Fruit fly (Drosophila melanogaster) S2 (cell line): ENCODE data around the gene Prosbeta7.

ENCODE experiments used
- CG8478 ChIP-seq: fragments of >200 bp; optimal IDR thresholded peaks from 2 replicates; lab custom pipeline; 2018
- CTCF ChIP-seq, 2 experiments: fragments of >200 bp; optimal IDR thresholded peaks; 2 replicates each; lab custom pipeline; 2018

- no peak for TF ChIP-seq CTCF (optimal IDR thresholded peaks at IDR 0.05; lab: Kevin White, UChicago)
- no peak for TF ChIP-seq CG8478 (lab: Kevin White, UChicago)
These were observed 40.5 kb downstream of the Prosbeta7 start for dm6 chr3R:5317654-5318129.
